Fruit fly (Drosophila melanogaster) whole organism: ENCODE measurements around the gene CG33514.

Experiments used
- CG8478 ChIP-seq: fragments of >200 bp; optimal IDR thresholded peaks from 2 replicates; lab custom pipeline; 2018; ENCODE audit warnings: inconsistent platforms
- Dll ChIP-seq: fragments of >200 bp; optimal IDR thresholded peaks from 2 replicates; lab custom pipeline; 2017
- EcR ChIP-seq, 2 experiments: fragments of >200 bp; optimal IDR thresholded peaks; 2 replicates each; lab custom pipeline; 2017; ENCODE audit warnings: missing biosample characterization in 2 of 2, missing genetic modification characterization in 2 of 2, missing genetic modification reagents in 2 of 2
- pan ChIP-seq: fragments of >200 bp; optimal IDR thresholded peaks from 2 replicates; lab custom pipeline; 2017
- psq ChIP-seq: fragments of >200 bp; optimal IDR thresholded peaks from 2 replicates; lab custom pipeline; 2017
- usp ChIP-seq: fragments of >200 bp; optimal IDR thresholded peaks from 2 replicates; lab custom pipeline; 2017; ENCODE audit warnings: missing biosample characterization, missing genetic modification characterization, mixed read lengths

DNA sequence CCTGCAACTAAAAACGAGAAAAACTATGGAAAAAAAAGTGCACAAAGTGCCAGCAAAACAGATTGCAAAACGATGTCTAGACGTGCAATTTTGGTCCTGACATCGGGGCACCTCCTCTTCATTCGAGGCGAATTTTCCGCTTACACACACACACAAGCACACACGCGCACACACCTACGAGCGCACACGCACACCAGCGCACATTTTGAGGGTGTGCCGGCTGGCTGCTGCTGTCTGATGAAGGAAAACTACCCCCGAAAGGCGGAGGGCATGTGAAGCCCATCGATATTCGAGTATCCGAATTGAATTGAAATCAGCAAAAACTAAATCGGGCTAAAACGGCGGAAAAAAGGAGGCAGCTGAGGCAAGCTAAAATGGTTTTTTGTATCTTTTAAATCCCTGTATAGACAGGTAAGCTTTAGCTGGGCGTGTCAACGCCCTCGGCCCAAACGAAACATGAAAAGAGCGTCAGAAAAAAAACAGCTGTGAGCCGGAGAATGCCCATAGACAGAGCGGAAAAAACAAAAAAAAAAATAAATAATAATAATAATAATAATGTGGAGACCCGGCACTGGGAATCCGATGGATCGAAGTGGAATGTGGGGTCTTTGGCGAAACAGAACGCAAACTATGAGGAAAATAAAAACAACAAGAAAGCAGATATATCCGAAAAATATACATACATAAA, 5.4 kb upstream of the CG33514 start:
- TF ChIP-seq CG8478 (lab: Kevin White, UChicago) (no peak), usp (GFP tag; lab: Kevin White, UChicago) (no peak), pan (lab: Kevin White, UChicago) (no peak), psq (no peak), Dll (lab: Kevin White, UChicago) (no peak), EcR (GFP tag; optimal IDR thresholded peaks at IDR 0.05; lab: Kevin White, UChicago) (no peak)
